Worm (Caenorhabditis elegans) whole organism, L2 larva: ENCODE data around the gene dnj-7.

Experiments
- aly-2 ChIP-seq: fragments of 150-350 bp; optimal IDR thresholded peaks from 2 replicates; lab custom pipeline; 2014; ENCODE audit warnings: missing biosample characterization, missing genetic modification characterization
- elt-3 ChIP-seq: sonication (generic microtip); optimal IDR thresholded peaks from 2 replicates; lab custom pipeline; 2017; ENCODE audit warnings: missing biosample characterization, missing genetic modification characterization
- fos-1 ChIP-seq: fragments of 150-350 bp; optimal IDR thresholded peaks from 2 replicates; lab custom pipeline; 2014; ENCODE audit warnings: missing biosample characterization, missing genetic modification characterization
- nhr-23 ChIP-seq: fragments of 150-350 bp; optimal IDR thresholded peaks from 2 replicates; lab custom pipeline; 2014; ENCODE audit warnings: missing biosample characterization, missing genetic modification reagents, missing genetic modification characterization
- unc-62 ChIP-seq: fragments of 150-350 bp; optimal IDR thresholded peaks from 2 replicates; lab custom pipeline; 2014; ENCODE audit warnings: missing biosample characterization, missing genetic modification reagents, missing genetic modification characterization
- zag-1 ChIP-seq: fragments of 150-350 bp; optimal IDR thresholded peaks from 2 replicates; lab custom pipeline; 2014; ENCODE audit warnings: missing biosample characterization, missing genetic modification characterization

DNA sequence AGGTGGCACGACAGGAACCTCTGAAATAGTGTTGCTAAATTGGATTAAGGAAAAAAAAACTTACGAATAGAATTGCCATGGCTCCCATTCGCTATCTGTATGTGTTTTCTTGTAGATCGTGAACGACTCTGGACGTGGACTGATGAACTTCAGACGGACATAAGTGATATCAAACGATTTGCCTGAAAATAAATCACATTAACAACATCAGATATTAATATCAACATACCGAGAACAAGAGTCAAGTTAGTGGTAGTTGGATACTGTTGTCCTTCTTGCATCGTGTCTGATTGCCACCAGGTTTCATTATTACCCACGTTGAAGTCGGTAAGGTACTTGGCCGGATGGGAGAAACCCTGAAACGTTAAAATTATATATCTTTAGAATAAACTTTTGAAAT is 44.7 kb upstream of the dnj-7 start:
- TF ChIP-seq aly-2, result no peak
- no peak for TF ChIP-seq zag-1
- TF ChIP-seq elt-3, result no peak
- no peak for TF ChIP-seq nhr-23 (tag; lab: Kevin White, UChicago)
- TF ChIP-seq fos-1 (tag; lab: Kevin White, UChicago), result no peak
- TF ChIP-seq unc-62, result no peak
